Worm (Caenorhabditis elegans): Measurements from ENCODE around the gene pnp-1.

ce11 chrIV:259142-259541 is 39.0 kb downstream of the pnp-1 start, which contains the start of gene dpy-9:
- no peak for TF ChIP-seq ceh-100 (GFP tag; IDR thresholded peaks at IDR 0.05)
- no peak for TF ChIP-seq F23B12.7 (tag; optimal IDR thresholded peaks at IDR 0.05; ENCODE audit: insufficient read depth)
- no peak for TF ChIP-seq ztf-22 (GFP tag; optimal IDR thresholded peaks at IDR 0.05)

Data from whole organism, young adult.